Fruit fly (Drosophila melanogaster): ENCODE measurements around the gene eIF4E1.
A peak's percentile ranks its signal among the peaks of the same experiment; 100 is the strongest.

Gene eIF4E1

DNA sequence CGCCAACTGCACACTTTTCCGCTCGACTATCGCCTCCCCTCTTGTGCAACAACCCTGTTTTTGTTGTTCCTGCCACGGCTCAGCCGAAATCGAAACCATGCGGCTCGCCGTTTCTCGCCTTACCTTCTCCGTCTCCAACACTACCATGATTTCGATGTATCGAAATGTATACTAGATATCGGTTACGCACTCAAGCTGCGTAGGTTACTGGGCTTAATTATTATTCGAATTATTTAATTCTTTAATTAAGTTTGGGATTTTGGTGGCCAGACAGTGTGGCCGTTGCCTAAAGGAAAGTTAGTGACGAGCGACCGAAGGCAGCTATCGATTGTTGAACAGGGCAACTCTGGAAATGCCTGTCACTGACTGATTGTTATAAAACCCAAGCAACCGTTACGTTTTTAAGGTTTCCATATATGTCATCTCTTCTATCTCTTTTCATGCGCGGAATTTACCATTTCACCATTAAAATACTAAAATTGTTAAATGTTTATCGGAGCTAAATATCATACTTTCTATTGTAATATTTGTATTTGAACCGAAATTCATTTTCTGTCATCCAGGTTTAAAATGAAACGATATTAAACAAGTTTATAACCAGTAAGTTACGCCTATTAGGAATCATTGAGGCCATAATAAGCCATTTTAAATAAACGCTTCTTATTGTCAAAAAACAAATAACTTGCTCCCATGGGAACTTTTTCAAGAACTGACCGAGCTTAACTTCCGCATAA lies at the start of gene eIF4E1 (continued):
- TF ChIP-seq CG5180 (GFP tag; optimal IDR thresholded peaks at IDR 0.05) (no peak), CG3995 (GFP tag; optimal IDR thresholded peaks at IDR 0.05) (no peak), D19A (tag; optimal IDR thresholded peaks at IDR 0.05) (no peak), CG2712 (tag; optimal IDR thresholded peaks at IDR 0.05) (peak; percentile 53), sr (GFP tag; IDR thresholded peaks at IDR 0.05) (no peak), Side (GFP tag; optimal IDR thresholded peaks at IDR 0.05) (no peak), NFAT (GFP tag; IDR thresholded peaks at IDR 0.05) (peak; percentile 54; the same call in 1 of the 2 replicates), CG17361 (GFP tag; IDR thresholded peaks at IDR 0.05) (peak; percentile 28; the same call in 1 of the 3 replicates), CG15269 (tag; optimal IDR thresholded peaks at IDR 0.05) (no peak), bsh (GFP tag; optimal IDR thresholded peaks at IDR 0.05) (no peak), Dfd (GFP tag; optimal IDR thresholded peaks at IDR 0.05) (no peak), tll (GFP tag; optimal IDR thresholded peaks at IDR 0.05) (peak; percentile 20 to 54), CG1603 (tag; optimal IDR thresholded peaks at IDR 0.05) (peak; percentile 80), vfl (GFP tag; optimal IDR thresholded peaks at IDR 0.05) (peak; percentile 28), stc (GFP tag; IDR thresholded peaks at IDR 0.05) (peak; percentile 4; the same call in 1 of the 2 replicates), fd3F (GFP tag; optimal IDR thresholded peaks at IDR 0.05) (no peak), TFAM (GFP tag; optimal IDR thresholded peaks at IDR 0.05) (no peak), CG2199 (GFP tag; IDR thresholded peaks at IDR 0.05) (peak; percentile 84; the same call in 2 of the 3 replicates), CG6175 (GFP tag; IDR thresholded peaks at IDR 0.05) (no peak), CG13296 (GFP tag; optimal IDR thresholded peaks at IDR 0.05) (no peak), CG3065 (GFP tag; optimal IDR thresholded peaks at IDR 0.05) (no peak), CG18764 (GFP tag; optimal IDR thresholded peaks at IDR 0.05) (no peak), Ets97D (GFP tag; optimal IDR thresholded peaks at IDR 0.05) (peak; percentile 96), CG12236 (GFP tag; optimal IDR thresholded peaks at IDR 0.05) (no peak), CG11456 (GFP tag; IDR thresholded peaks at IDR 0.05) (no peak), Fer1 (GFP tag; optimal IDR thresholded peaks at IDR 0.05) (no peak), ap (GFP tag; IDR thresholded peaks at IDR 0.05) (no peak), Awh (GFP tag; IDR thresholded peaks at IDR 0.05) (no peak), knrl (GFP tag; IDR thresholded peaks at IDR 0.05; ENCODE audit: partially characterized antibody) (peak; percentile 86), CG3726 (GFP tag; IDR thresholded peaks at IDR 0.05) (no peak), Gsc (GFP tag; IDR thresholded peaks at IDR 0.05) (no peak), dmrt99B (tag; optimal IDR thresholded peaks at IDR 0.05) (no peak), CG9797 (GFP tag; optimal IDR thresholded peaks at IDR 0.05) (peak; percentile 91), lbe (GFP tag; optimal IDR thresholded peaks at IDR 0.05) (no peak), Dll (GFP tag; IDR thresholded peaks at IDR 0.05; ENCODE audit: partially characterized antibody) (peak; percentile 72), CG14860 (GFP tag; IDR thresholded peaks at IDR 0.05; ENCODE audit: partially characterized antibody) (peak; percentile 36; the same call in 2 of the 3 replicates), NC2β (GFP tag; optimal IDR thresholded peaks at IDR 0.05) (peak; percentile 7), chn (GFP tag; optimal IDR thresholded peaks at IDR 0.05) (no peak), Bdp1 (GFP tag; optimal IDR thresholded peaks at IDR 0.05) (no peak), CG3847 (GFP tag; IDR thresholded peaks at IDR 0.05) (peak; percentile 75), ttk (GFP tag; IDR thresholded peaks at IDR 0.05) (no peak), CG3838 (GFP tag; optimal IDR thresholded peaks at IDR 0.05) (no peak), luna (GFP tag; optimal IDR thresholded peaks at IDR 0.05) (no peak), CG30403 (GFP tag; optimal IDR thresholded peaks at IDR 0.05) (peak; percentile 7), Meics (GFP tag; optimal IDR thresholded peaks at IDR 0.05) (no peak), NC2α (GFP tag; optimal IDR thresholded peaks at IDR 0.05) (no peak), CG4617 (GFP tag; optimal IDR thresholded peaks at IDR 0.05; ENCODE audit: borderline replicate concordance) (peak; percentile 88), crol (GFP tag; IDR thresholded peaks at IDR 0.05) (no peak), psq (GFP tag; optimal IDR thresholded peaks at IDR 0.05) (no peak), phol (tag; optimal IDR thresholded peaks at IDR 0.05) (peak; percentile 62)
